Worm (Caenorhabditis elegans) whole organism, young adult: ENCODE results near the gene F07G6.8.

ENCODE experiments used
- B0261.1 ChIP-seq: sonication (generic microtip); optimal IDR thresholded peaks from 2 replicates; lab custom pipeline; 2016; ENCODE audit warnings: mild to moderate bottlenecking, missing genetic modification characterization, moderate library complexity, missing compliant biosample characterization
- F39B2.1 ChIP-seq: fragments of 200-800 bp; sonication (Bioruptor generic); IDR thresholded peaks from 2 replicates; pipeline ENCODE4 v1.3.6; 2022; ENCODE audit warnings: missing genetic modification reagents, missing genetic modification characterization, missing compliant biosample characterization
- F57A8.1 ChIP-seq: fragments of 200-800 bp; sonication (Bioruptor generic); optimal IDR thresholded peaks from 2 replicates; lab custom pipeline; 2018; ENCODE audit warnings: mild to moderate bottlenecking, missing genetic modification characterization, moderate library complexity, missing compliant biosample characterization
- F57C9.4 ChIP-seq: sonication (generic microtip); optimal IDR thresholded peaks from 2 replicates; lab custom pipeline; 2017; ENCODE audit warnings: mild to moderate bottlenecking, missing genetic modification characterization, missing compliant biosample characterization
- ama-1 ChIP-seq, 3 experiments: fragments of 150-350 bp in 1 of 3; sonication (generic microtip) in 2 of 3; optimal IDR thresholded peaks; 2 replicates each; lab custom pipeline; 2014 to 2018; ENCODE audit warnings: missing biosample characterization in 2 of 3, missing genetic modification characterization in 2 of 3, missing genetic modification reagents in 2 of 3
- attf-3 ChIP-seq: fragments of 200-800 bp; sonication (Bioruptor generic); conservative IDR thresholded peaks from 2 replicates; pipeline ENCODE4 v1.3.6; 2022; ENCODE audit warnings: missing genetic modification reagents, missing genetic modification characterization, missing compliant biosample characterization
- dpl-1 ChIP-seq: fragments of 150-350 bp; optimal IDR thresholded peaks from 2 replicates; lab custom pipeline; 2014; ENCODE audit warnings: missing biosample characterization, missing genetic modification reagents, missing genetic modification characterization
- ekl-4 ChIP-seq: fragments of 200-800 bp; sonication (Bioruptor generic); IDR thresholded peaks from 2 replicates; pipeline ENCODE4 v1.3.6; 2022; ENCODE audit warnings: missing genetic modification reagents, missing genetic modification characterization, missing compliant biosample characterization
- lin-35 ChIP-seq, 3 experiments: fragments of 150-350 bp in 2 of 3; sonication (generic microtip) in 1 of 3; optimal IDR thresholded peaks; 2 replicates each; lab custom pipeline; 2014 to 2018; ENCODE audit warnings: missing biosample characterization in 3 of 3, missing genetic modification characterization in 3 of 3, missing genetic modification reagents in 3 of 3
- unc-62 ChIP-seq: fragments of 150-350 bp; optimal IDR thresholded peaks from 2 replicates; lab custom pipeline; 2014; ENCODE audit warnings: missing biosample characterization, missing genetic modification reagents, missing genetic modification characterization
- ztf-22 ChIP-seq: fragments of 200-800 bp; sonication (Bioruptor generic); optimal IDR thresholded peaks from 2 replicates; lab custom pipeline; 2018; ENCODE audit warnings: mild to moderate bottlenecking, missing genetic modification characterization, moderate library complexity, missing compliant biosample characterization

DNA sequence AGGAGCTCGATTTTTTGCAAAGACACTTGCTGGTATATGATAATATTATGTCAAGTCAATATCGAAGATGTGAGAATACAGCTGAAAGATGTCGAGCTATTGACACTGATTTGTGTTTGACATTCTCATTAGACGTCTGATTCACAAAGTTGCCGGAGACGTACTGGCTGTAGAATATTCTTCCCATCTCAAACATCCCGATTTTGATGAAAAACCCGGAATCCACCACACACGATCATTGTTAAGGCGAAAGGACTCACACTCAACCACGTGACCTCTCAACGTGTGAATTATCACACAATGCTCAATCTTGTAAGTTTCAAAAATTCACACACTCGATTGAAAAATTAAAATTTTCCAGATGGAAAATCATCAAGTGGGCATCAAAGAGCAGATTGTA is 15.7 kb upstream of the F07G6.8 start, which contains the start of gene F07G6.12:
- TF ChIP-seq lin-35 (GFP tag; optimal IDR thresholded peaks at IDR 0.05; lab: Kevin White, UChicago) (no peak), ekl-4 (GFP tag; lab: Robert Waterston, UW) (no peak), B0261.1 (tag; lab: Kevin White, UChicago) (no peak), unc-62 (GFP tag; lab: Kevin White, UChicago) (no peak), attf-3 (GFP tag; lab: Robert Waterston, UW) (no peak), ztf-22 (GFP tag; lab: Kevin White, UChicago) (no peak), ama-1 (optimal IDR thresholded peaks at IDR 0.05; lab: Kevin White, UChicago) (no peak), ama-1 (GFP tag; optimal IDR thresholded peaks at IDR 0.05; lab: Kevin White, UChicago) (no peak), F39B2.1 (no peak), dpl-1 (GFP tag; lab: Kevin White, UChicago) (no peak), F57A8.1 (GFP tag; lab: Kevin White, UChicago) (no peak), F57C9.4 (tag; lab: Kevin White, UChicago) (no peak)
